Fruit fly (Drosophila melanogaster) ovary, adult (tissue): ENCODE measurements around the gene CG32277.

Experiments
- CG17801 ChIP-seq: fragments of 200-800 bp; optimal IDR thresholded peaks from 2 replicates; lab custom pipeline; 2019; ENCODE audit warnings: missing biosample characterization, mild to moderate bottlenecking, missing genetic modification characterization, moderate library complexity; ENCODE audit not compliant: partially characterized antibody

CG32277 gene

DNA sequence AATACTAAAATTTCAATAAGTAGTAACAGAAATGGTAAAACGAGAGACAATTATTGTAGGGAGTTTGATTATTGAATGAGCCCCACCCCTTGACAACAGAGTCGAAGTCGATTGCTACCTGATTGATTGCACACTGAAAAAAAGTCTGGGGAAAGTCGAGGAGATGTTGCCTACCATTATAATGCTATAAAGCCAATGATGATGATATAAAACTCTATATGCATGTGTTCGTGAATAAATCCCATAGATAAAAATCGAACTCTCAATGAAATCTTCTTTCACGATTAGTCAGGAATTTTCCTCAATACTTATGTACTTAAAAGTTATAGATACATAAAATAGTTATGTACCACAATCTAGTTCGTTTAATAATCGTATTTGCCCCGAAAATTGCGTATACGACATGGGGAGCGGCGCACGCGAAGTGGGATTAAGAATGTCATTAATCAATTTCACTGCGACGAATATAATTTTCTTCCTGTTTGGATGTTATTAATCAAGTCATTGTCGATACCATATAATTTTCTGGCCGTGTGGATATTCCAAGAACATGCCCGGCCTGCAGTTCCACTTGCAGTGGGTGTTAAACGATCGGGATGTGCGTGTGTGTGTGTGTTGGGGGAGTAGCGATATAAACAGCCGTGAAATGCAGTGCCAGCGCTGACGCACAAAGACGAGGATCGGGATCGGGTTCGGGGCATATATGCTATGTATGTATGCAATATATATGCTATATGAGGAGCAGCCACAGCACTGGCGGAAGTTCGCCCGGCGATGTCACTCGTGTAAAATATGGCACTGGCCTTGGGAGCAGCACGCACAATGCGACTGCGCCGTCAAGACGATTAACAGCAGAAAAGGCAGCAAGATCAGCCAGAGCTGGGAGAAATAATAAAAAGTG, 39.2 kb upstream of the CG32277 start, which contains the start of gene CG12078:
Gene CG12078 (minus strand): TSS at position 51 of the 901 bp plus-strand sequence.
- no peak for TF ChIP-seq CG17801 (GFP tag; lab: Kevin White, UChicago)

DNA sequence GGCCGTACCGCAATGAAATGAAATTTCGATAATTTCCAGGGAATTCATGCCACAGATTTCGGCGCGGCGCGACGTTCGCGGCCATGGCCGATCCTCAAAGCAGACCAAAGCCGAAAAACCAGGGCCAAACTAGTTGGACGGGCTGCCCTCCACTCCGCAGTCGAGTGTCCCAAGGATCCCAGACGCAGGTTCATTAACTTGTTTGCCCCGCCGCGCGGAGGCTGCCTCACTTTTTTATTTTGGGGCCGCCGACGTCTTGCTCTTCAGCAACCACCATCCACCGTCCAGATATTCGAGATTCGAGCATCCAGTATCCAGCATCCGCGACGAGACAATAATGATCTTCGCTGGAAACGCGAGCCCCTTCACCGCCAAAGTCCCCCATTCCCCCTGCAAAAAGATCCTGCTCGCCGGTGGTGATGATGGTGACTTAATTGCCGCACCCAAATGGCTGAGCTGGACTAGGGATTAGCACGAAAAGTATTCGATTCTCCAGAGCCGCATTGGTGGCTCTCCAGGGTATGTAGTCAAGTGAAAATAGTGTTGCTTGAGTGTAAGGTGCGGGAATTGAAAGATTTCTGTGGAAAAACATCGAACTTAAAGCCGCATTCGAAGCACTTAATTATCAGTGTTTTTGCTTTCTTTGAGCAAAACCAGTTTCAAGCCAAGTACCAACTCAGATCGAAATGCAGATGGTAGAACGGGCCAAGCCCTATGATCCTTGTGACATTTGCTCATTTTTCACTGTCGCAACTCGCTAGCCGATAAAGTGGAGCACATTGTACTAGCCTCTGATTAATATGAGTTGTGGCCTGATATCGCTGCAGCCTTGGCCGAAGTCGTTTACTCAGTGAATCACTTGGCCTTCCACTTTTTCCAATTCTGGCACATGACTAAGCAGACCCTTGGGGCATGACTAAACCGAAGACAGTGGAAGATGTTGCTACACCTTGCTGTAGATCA, 37.2 kb upstream of the CG32277 start:
- no peak for TF ChIP-seq CG17801 (GFP tag; lab: Kevin White, UChicago)

DNA sequence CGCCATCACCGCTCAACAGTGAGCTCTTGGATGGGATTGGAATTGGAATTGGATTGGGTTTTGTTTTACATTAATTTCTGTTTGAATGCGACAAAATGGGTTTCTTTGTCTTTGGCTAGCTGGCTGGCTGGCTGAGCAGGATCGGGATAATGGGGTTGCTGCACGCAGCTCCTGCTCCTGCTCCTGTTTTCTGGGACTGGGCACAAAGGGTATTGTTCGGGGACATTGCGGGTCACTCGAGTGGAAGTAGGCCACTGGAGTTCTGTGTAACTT, 36.1 kb upstream of the CG32277 start:
- no peak for TF ChIP-seq CG17801 (GFP tag; lab: Kevin White, UChicago)

DNA sequence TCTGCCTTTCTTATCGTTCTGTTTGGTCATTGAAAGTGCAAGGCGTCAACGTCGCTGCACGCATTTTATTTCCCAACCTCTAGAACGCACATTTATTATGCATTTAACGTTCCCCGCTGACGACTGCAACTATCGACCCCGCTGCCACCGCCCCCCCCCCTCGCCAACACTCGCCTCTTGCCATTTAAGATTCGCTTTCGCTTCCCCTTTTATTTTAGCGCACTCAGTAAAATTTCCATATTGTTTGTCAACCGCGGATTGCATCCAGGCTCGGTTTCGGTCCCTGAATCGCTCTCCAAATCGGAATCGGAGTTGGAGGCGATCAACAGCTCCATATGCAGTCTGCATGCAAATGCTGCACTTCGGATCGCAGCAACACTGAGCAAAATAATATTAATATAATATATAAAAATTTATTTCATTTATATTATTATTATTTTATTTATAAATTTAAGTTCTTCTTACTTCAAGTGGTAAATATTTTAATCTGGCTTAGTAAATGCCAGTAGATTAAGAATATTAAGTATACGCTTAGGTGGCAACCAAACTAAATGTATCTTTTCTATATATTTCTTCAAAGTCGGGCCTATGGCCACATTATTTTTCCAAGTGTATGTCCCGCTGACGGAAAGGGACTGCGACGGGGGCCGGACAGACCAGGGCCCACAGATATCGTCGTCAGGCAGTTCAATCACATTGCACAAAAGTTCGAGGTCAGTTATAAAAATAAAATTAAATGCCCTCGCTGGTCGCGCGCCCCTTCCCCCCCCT, 35.5 kb upstream of the CG32277 start:
- no peak for TF ChIP-seq CG17801 (GFP tag; lab: Kevin White, UChicago)

DNA sequence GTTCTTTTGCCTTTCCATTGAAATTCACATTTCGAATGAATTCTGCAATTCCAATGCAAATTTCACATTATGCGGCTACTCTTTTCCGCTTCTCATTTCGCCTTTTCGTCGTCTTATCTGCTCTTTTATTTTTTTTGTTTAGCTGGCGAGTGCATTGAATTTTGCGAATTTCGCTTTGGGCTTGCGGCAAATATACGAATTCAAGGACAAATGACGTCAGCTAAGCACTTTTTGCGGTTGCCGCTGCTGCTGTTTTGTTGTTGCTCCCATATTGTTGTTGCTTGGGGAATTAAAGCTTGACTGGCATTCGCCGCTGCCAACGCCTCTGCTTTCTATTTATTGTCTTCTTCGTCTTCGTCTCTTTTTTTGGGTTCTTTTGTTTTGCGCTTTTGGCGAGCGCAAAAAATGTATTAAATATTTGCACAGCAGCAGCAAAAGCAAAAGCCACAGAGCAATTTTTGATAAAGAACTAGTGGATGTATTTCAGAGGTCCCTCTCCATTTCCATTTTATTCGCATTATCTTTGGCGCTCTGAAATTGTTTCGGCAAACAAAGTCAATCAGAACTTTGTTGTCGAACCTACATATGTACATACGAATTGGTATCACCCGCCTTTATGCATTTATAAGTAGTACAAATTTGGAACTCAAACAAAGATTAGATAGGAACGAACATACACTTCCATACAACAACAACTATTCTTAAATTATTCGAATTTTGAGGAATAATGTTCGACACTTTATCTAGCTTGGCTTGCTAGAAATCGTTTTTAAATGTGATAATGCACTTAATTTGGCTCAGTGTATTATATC, 34.7 kb upstream of the CG32277 start:
- peak; percentile 42 for TF ChIP-seq CG17801 (GFP tag; lab: Kevin White, UChicago)

DNA sequence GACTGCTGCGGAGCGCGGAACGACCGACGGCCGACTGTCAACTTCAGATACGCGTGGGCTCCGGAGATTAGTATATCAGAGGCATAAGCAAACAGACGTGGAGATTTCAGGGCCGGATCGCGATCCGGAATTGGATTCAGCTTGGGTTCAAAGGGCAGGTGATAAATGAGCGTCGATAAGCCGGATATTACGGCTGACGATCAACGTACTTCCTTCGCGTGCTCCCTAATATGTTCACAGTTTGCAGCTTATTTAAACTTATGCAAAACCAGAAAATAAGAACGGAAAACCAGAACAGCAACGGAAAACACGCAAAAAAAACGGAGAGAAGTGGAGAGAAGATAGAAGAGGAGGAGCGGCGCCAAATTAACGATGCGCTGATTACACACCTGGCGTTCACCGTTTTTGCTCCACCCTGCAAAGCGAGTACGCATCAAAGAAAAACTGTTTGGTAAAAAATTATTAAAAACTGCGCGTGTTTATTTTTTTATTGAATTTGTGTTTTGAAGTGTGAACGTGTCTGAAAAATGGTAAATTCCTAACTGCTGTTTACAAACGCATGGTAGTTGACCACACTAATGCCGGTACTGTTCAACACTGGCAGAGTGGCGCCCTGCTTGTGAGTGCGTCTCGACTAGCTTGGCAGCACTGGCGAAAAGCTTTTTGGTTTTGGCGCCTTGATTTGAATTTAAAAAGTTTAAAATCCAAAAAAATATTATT, 33.9 kb upstream of the CG32277 start, which contains the start of gene CG17746:
Gene CG17746 (minus strand): TSS at position 546 of the 720 bp plus-strand sequence.
- TF ChIP-seq CG17801 (GFP tag; lab: Kevin White, UChicago): no peak

DNA sequence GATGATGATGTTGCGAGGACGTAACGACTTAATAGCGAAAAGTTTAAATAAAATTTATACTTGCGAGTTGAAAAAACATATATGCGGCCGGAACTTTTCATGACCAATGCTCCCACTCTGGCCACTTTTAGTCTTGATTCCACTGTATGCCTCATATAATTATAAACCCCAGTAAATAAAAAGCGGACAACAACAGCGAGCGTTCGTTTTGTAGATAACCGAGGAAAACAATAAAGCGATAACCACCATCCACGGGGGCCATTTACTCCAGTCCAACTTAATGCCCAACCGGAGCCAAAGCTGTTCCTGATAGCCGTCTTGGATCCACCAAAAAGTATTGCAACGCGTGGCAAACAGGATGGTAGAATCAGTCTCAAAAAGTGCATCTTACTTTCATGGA, 31.1 kb upstream of the CG32277 start:
- TF ChIP-seq CG17801 (GFP tag; lab: Kevin White, UChicago): peak; percentile 22

DNA sequence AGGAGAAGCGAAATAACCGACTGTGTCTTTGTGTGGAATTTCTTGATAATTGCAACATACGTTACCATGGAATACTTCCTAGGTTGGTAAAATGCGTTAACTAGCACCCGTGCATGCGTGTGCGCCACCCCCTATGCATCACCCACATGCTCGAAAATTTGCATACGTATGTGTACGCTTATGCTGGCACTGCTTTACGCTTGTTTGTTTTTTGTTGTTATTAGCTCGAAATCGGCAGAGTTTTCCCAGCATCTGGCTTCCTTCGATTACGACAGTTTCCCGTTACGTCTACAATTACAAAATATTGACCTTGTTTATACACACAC, 21.2 kb upstream of the CG32277 start:
- TF ChIP-seq CG17801 (GFP tag; lab: Kevin White, UChicago): no peak

DNA sequence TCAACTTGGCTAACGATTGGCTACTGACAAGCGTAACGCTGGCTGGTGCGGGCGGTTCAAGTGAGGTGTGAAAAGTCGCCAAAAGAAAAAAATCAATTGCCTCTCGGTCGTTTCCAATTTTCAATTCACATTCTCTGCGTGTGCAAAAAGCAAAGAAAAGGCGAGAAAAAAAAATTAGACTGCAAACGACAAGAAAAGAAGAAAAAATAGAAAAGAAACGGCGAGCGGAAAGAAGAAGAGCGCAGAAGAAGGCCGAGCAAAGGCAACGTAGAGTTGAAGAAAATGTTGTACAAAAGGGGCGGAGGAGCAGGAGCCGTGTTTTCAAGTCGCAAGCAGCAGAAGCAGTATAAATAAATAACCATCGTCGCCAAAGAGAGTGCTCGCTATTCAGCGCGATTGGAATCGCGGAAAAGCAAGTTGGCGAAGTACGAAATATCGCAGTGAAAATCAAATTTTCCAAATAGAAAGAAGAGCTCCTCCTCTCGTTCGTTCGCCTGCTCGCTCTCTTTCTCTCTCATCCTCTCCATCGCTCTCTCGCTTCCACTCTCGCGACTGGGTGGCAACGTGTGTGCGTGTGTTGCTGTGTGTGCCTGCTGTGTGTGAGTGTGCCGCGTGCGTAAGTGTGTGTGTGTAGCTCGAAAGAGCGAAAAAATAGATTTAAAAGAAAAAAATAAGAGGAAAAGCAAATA, 20.7 kb upstream of the CG32277 start:
- TF ChIP-seq CG17801 (GFP tag; lab: Kevin White, UChicago): no peak

DNA sequence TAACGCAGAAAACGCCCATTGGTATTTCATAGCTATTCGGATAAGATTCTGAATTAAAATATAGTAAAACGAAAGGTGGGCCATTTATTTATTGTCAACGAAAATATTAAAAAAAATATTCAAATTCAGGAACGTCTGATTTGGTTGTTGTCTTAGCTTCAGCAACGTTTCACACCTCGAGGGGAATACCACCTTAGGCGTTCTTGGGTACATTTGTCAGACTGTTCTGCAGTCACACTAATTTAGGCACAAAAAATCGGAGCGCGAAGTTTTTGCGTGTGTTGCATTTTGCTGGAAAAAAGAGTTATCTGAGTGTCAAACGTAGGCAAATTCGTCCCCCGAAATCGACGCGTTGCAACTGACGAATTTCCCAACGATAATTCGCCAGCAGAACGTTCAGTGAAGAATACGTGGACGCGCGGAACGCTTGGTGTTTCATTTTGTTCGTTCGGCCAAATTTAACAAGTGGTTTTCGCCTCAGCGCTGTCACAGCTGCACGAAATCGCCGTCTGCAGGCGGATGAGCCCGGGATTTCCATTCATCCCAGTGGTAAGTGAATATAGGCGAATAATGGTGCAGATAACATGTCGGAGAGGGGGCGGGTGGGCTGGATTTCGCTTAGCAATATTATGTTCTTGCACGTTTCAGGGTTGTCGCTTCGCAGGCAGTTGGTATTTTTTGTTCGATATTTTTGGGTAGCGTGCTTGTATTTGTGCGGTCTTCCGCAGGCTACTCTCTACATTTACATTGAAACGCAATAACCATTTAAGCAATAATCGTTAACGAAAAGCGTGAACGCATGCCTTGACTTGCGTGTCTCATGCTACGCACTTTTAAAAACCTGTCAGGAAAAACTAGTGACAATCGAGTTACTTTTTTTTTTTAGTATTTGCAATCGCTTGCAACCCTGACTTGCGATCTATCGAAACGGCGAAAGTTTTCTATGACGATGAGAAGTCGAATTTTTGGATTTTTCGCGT, 19.8 kb upstream of the CG32277 start, which contains the start of gene Larp4B:
Gene Larp4B (plus strand): TSS at position 99 of the 980 bp plus-strand sequence.
- no peak for TF ChIP-seq CG17801 (GFP tag; lab: Kevin White, UChicago)

DNA sequence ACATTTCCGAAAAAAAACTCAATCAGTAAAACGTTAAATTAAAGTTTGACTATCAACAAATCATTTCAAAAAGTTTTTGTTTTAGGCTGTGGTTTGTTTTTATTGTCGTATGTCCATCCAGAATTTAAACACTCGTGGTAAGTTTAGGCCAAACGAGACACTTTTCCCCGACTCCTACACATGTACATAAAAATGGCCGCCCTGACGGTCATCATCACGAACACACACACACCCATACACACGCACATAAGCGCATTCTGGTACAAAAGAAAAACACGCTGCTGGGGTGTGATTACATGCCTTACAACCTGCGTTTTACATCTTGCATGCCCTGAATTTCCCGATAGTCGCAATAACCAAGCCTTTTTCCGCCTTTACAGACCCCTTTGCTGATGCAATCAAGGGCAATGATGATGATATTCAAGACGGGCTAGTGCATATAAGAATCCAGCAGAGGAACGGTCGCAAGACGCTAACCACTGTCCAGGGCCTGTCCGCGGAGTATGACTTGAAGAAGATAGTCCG, 18.2 kb upstream of the CG32277 start:
- no peak for TF ChIP-seq CG17801 (GFP tag; lab: Kevin White, UChicago)
